Worm (Caenorhabditis elegans): ENCODE results near the gene clec-149.

ce11 chrIII:811544-811943, 11.5 kb upstream of the clec-149 start, which contains the start of gene daf-7:
- TF ChIP-seq ztf-22 (GFP tag; optimal IDR thresholded peaks at IDR 0.05) (no peak), nhr-120 (GFP tag; IDR thresholded peaks at IDR 0.05) (no peak), cebp-2 (GFP tag; IDR thresholded peaks at IDR 0.05) (no peak)

Measured in whole organism, young adult.